Worm (Caenorhabditis elegans): ENCODE results near the gene ZK546.19.

DNA sequence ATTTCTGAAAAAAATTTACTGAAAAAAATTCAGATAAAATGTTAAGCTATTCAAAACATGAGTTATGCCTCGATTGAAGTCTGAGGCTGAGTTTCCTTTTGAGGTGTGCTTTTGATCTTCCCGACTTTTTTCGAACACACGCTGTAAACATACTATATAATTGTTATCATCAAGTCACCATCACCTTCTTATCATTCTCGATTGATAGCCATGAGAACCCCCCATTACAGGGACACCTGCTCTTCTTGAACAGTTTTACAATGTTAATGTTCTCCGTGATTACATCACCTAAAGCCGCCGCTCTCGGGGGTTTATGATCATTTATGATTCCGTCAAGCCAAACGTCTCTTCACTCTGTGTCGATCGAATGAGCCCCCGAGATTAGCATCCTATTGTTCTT is 42.6 kb downstream of the ZK546.19 start:
- TF ChIP-seq mep-1 (tag; optimal IDR thresholded peaks at IDR 0.05) = no peak
- TF ChIP-seq nhr-12 (tag; optimal IDR thresholded peaks at IDR 0.05) = no peak
- no peak for TF ChIP-seq snpc-4 (tag; optimal IDR thresholded peaks at IDR 0.05)
- no peak for TF ChIP-seq elt-3 (tag; optimal IDR thresholded peaks at IDR 0.05)
- TF ChIP-seq unc-39 (tag; optimal IDR thresholded peaks at IDR 0.05) = no peak
- no peak for TF ChIP-seq blmp-1 (tag; optimal IDR thresholded peaks at IDR 0.05)
- no peak for TF ChIP-seq unc-120 (tag; optimal IDR thresholded peaks at IDR 0.05; ENCODE audit: poor library complexity, severe bottlenecking)
- no peak for TF ChIP-seq nhr-28 (tag; optimal IDR thresholded peaks at IDR 0.05)
- TF ChIP-seq unc-62 (GFP tag; optimal IDR thresholded peaks at IDR 0.05) = no peak
